Worm (Caenorhabditis elegans) whole organism, L3 larva: ENCODE measurements around the gene pro-1.

Source experiments
- R02D3.7 ChIP-seq: fragments of 150-350 bp; optimal IDR thresholded peaks from 2 replicates; lab custom pipeline; 2014; ENCODE audit warnings: missing biosample characterization, missing genetic modification characterization
- ZK546.5 ChIP-seq: sonication (generic microtip); optimal IDR thresholded peaks from 2 replicates; lab custom pipeline; 2017; ENCODE audit warnings: missing biosample characterization, missing genetic modification characterization
- ama-1 ChIP-seq: fragments of 150-350 bp; optimal IDR thresholded peaks from 2 replicates; lab custom pipeline; 2018
- ceh-16 ChIP-seq: sonication (generic microtip); optimal IDR thresholded peaks from 2 replicates; lab custom pipeline; 2017; ENCODE audit warnings: missing biosample characterization, missing genetic modification characterization
- ceh-82 ChIP-seq: fragments of 150-350 bp; optimal IDR thresholded peaks from 2 replicates; lab custom pipeline; 2014; ENCODE audit warnings: missing biosample characterization, missing genetic modification characterization
- ceh-9 ChIP-seq: sonication (generic microtip); optimal IDR thresholded peaks from 2 replicates; lab custom pipeline; 2018; ENCODE audit warnings: missing biosample characterization, missing genetic modification characterization
- daf-12 ChIP-seq: fragments of 150-350 bp; optimal IDR thresholded peaks from 2 replicates; lab custom pipeline; 2014; ENCODE audit warnings: missing biosample characterization, missing genetic modification reagents, missing genetic modification characterization
- egl-27 ChIP-seq: sonication (generic microtip); optimal IDR thresholded peaks from 4 replicates; lab custom pipeline; 2017; ENCODE audit warnings: missing biosample characterization, missing genetic modification reagents, missing genetic modification characterization
- egl-5 ChIP-seq: fragments of 150-350 bp; optimal IDR thresholded peaks from 2 replicates; lab custom pipeline; 2017; ENCODE audit warnings: missing biosample characterization, missing genetic modification reagents, missing genetic modification characterization, inconsistent platforms
- elt-1 ChIP-seq: fragments of 150-350 bp; optimal IDR thresholded peaks from 2 replicates; lab custom pipeline; 2014; ENCODE audit warnings: missing biosample characterization, missing genetic modification characterization
- elt-2 ChIP-seq: sonication (generic microtip); optimal IDR thresholded peaks from 2 replicates; lab custom pipeline; 2016; ENCODE audit warnings: missing genetic modification reagents, mild to moderate bottlenecking, missing genetic modification characterization, missing compliant biosample characterization
- elt-3 ChIP-seq, 3 experiments: fragments of 150-350 bp in 1 of 3; sonication (generic microtip) in 2 of 3; optimal IDR thresholded peaks; 2 replicates in 2 of 3; 4 replicates in 1 of 3; lab custom pipeline; 2014 to 2017; ENCODE audit warnings: missing biosample characterization in 3 of 3, missing genetic modification characterization in 3 of 3
- eor-1 ChIP-seq, 2 experiments: fragments of 150-350 bp; optimal IDR thresholded peaks; 2 replicates each; lab custom pipeline; 2014 to 2018; ENCODE audit warnings: missing biosample characterization in 2 of 2, missing genetic modification characterization in 2 of 2
- fkh-10 ChIP-seq: sonication (generic microtip); optimal IDR thresholded peaks from 2 replicates; lab custom pipeline; 2017; ENCODE audit warnings: missing biosample characterization, missing genetic modification reagents, missing genetic modification characterization
- fkh-2 ChIP-seq: fragments of 150-350 bp; optimal IDR thresholded peaks from 2 replicates; lab custom pipeline; 2014; ENCODE audit warnings: missing biosample characterization, missing genetic modification reagents, missing genetic modification characterization
- fos-1 ChIP-seq: fragments of 150-350 bp; optimal IDR thresholded peaks from 2 replicates; lab custom pipeline; 2014; ENCODE audit warnings: missing biosample characterization, missing genetic modification characterization
- jun-1 ChIP-seq: fragments of 150-350 bp; optimal IDR thresholded peaks from 2 replicates; lab custom pipeline; 2014; ENCODE audit warnings: missing biosample characterization, missing genetic modification reagents, missing genetic modification characterization
- lin-15B ChIP-seq: fragments of 150-350 bp; optimal IDR thresholded peaks from 2 replicates; lab custom pipeline; 2014; ENCODE audit warnings: missing biosample characterization, missing genetic modification characterization
- mdl-1 ChIP-seq: fragments of 150-350 bp; optimal IDR thresholded peaks from 2 replicates; lab custom pipeline; 2014; ENCODE audit warnings: missing biosample characterization, missing genetic modification characterization
- nfya-1 ChIP-seq: sonication (generic microtip); optimal IDR thresholded peaks from 2 replicates; lab custom pipeline; 2017; ENCODE audit warnings: missing genetic modification characterization, mild to moderate bottlenecking, missing compliant biosample characterization, antibody characterized with exemption, moderate library complexity; ENCODE audit not compliant: insufficient read depth
- nhr-11 ChIP-seq: fragments of 150-350 bp; optimal IDR thresholded peaks from 2 replicates; lab custom pipeline; 2014; ENCODE audit warnings: missing biosample characterization, missing genetic modification characterization
- nhr-12 ChIP-seq: fragments of 150-350 bp; optimal IDR thresholded peaks from 2 replicates; lab custom pipeline; 2014; ENCODE audit warnings: missing biosample characterization, missing genetic modification characterization
- nhr-23 ChIP-seq: fragments of 150-350 bp; optimal IDR thresholded peaks from 2 replicates; lab custom pipeline; 2014; ENCODE audit warnings: missing biosample characterization, missing genetic modification reagents, missing genetic modification characterization
- nhr-237 ChIP-seq: fragments of 150-350 bp; optimal IDR thresholded peaks from 2 replicates; lab custom pipeline; 2014; ENCODE audit warnings: missing biosample characterization, missing genetic modification characterization
- nhr-25 ChIP-seq: sonication (generic microtip); optimal IDR thresholded peaks from 2 replicates; lab custom pipeline; 2017; ENCODE audit warnings: missing biosample characterization, missing genetic modification characterization
- nhr-28 ChIP-seq: fragments of 150-350 bp; optimal IDR thresholded peaks from 2 replicates; lab custom pipeline; 2014; ENCODE audit warnings: missing biosample characterization, missing genetic modification characterization
- nhr-43 ChIP-seq: sonication (generic microtip); optimal IDR thresholded peaks from 2 replicates; lab custom pipeline; 2016; ENCODE audit warnings: mild to moderate bottlenecking, missing genetic modification characterization, missing compliant biosample characterization; ENCODE audit not compliant: poor library complexity, severe bottlenecking
- nhr-76 ChIP-seq: fragments of 150-350 bp; sonication (generic microtip); optimal IDR thresholded peaks from 5 replicates; lab custom pipeline; 2014; ENCODE audit warnings: missing biosample characterization, missing genetic modification characterization
- nhr-77 ChIP-seq: fragments of 150-350 bp; optimal IDR thresholded peaks from 2 replicates; lab custom pipeline; 2014; ENCODE audit warnings: missing biosample characterization, missing genetic modification characterization
- pha-4 ChIP-seq: fragments of 150-350 bp; optimal IDR thresholded peaks from 2 replicates; lab custom pipeline; 2014; ENCODE audit warnings: missing biosample characterization, missing genetic modification reagents, missing genetic modification characterization
- pqm-1 ChIP-seq: fragments of 150-350 bp; optimal IDR thresholded peaks from 2 replicates; lab custom pipeline; 2017; ENCODE audit warnings: missing biosample characterization, missing genetic modification characterization, inconsistent platforms
- skn-1 ChIP-seq: fragments of 150-350 bp; optimal IDR thresholded peaks from 2 replicates; lab custom pipeline; 2014; ENCODE audit warnings: missing biosample characterization, missing genetic modification characterization
- snpc-4 ChIP-seq: fragments of 150-350 bp; optimal IDR thresholded peaks from 2 replicates; lab custom pipeline; 2014; ENCODE audit warnings: missing biosample characterization, missing genetic modification characterization
- tbx-2 ChIP-seq: sonication (generic microtip); optimal IDR thresholded peaks from 2 replicates; lab custom pipeline; 2016; ENCODE audit warnings: mild to moderate bottlenecking, missing genetic modification characterization, missing compliant biosample characterization
- ztf-11 ChIP-seq: fragments of 150-350 bp; optimal IDR thresholded peaks from 2 replicates; lab custom pipeline; 2014; ENCODE audit warnings: missing biosample characterization, missing genetic modification characterization
- ztf-4 ChIP-seq: fragments of 150-350 bp; optimal IDR thresholded peaks from 2 replicates; lab custom pipeline; 2014; ENCODE audit warnings: missing biosample characterization, missing genetic modification characterization

Gene pro-1

ce11 chrII:10525134-10525533, 16.7 kb downstream of the pro-1 start:
- TF ChIP-seq elt-2 (no peak), fkh-10 (GFP tag; lab: Kevin White, UChicago) (no peak), jun-1 (tag; lab: Kevin White, UChicago) (no peak), ceh-82 (no peak), ama-1 (lab: Kevin White, UChicago) (no peak), egl-27 (tag; lab: Kevin White, UChicago) (no peak), elt-3 (tag; optimal IDR thresholded peaks at IDR 0.05; lab: Kevin White, UChicago) (no peak), ceh-9 (tag; lab: Kevin White, UChicago) (no peak), nhr-237 (tag; lab: Kevin White, UChicago) (no peak), nhr-43 (tag; lab: Kevin White, UChicago) (no peak), snpc-4 (tag; lab: Kevin White, UChicago) (no peak), nhr-11 (tag; lab: Kevin White, UChicago) (no peak), nhr-77 (tag; lab: Kevin White, UChicago) (no peak), nhr-25 (tag; lab: Kevin White, UChicago) (peak; percentile 28), nhr-23 (tag; lab: Kevin White, UChicago) (peak; percentile 4), R02D3.7 (tag; lab: Kevin White, UChicago) (no peak)

ce11 chrII:10524374-10524773, 17.4 kb downstream of the pro-1 start, which contains the start of gene F59B10.6:
Gene F59B10.6, minus strand, starts transcription at chrII:10524474.
- no peak for TF ChIP-seq nhr-76 (tag; lab: Kevin White, UChicago)
- TF ChIP-seq nhr-25 (tag; lab: Kevin White, UChicago), result no peak
- no peak for TF ChIP-seq nfya-1
- no peak for TF ChIP-seq ztf-4 (tag; lab: Kevin White, UChicago)
- no peak for TF ChIP-seq ceh-16 (tag; lab: Kevin White, UChicago)
- TF ChIP-seq ztf-11 (tag; lab: Kevin White, UChicago), result no peak
- no peak for TF ChIP-seq egl-5 (tag; lab: Kevin White, UChicago)
- no peak for TF ChIP-seq elt-2
- no peak for TF ChIP-seq nhr-12
- no peak for TF ChIP-seq tbx-2
- no peak for TF ChIP-seq snpc-4 (tag; lab: Kevin White, UChicago)
- TF ChIP-seq ZK546.5 (tag; lab: Kevin White, UChicago), result no peak
- TF ChIP-seq lin-15B (tag; lab: Kevin White, UChicago), result no peak
- TF ChIP-seq elt-3 (tag; optimal IDR thresholded peaks at IDR 0.05; lab: Kevin White, UChicago), result no peak
- no peak for TF ChIP-seq fos-1 (tag; lab: Kevin White, UChicago)
- no peak for TF ChIP-seq daf-12
- TF ChIP-seq nhr-237 (tag; lab: Kevin White, UChicago), result no peak
- TF ChIP-seq nhr-28, result no peak
- TF ChIP-seq ceh-9 (tag; lab: Kevin White, UChicago), result no peak

- TF ChIP-seq nhr-77 (tag; lab: Kevin White, UChicago) (no peak), fkh-2 (tag; lab: Kevin White, UChicago) (no peak), eor-1 (tag; optimal IDR thresholded peaks at IDR 0.05; lab: Kevin White, UChicago) (no peak), snpc-4 (tag; lab: Kevin White, UChicago) (no peak), egl-5 (tag; lab: Kevin White, UChicago) (no peak), tbx-2 (no peak), pqm-1 (tag; lab: Kevin White, UChicago) (no peak), nhr-23 (tag; lab: Kevin White, UChicago) (no peak), skn-1 (tag; lab: Kevin White, UChicago) (no peak)
Measured at ce11 chrII:10523583-10523982, 18.2 kb downstream of the pro-1 start, which contains the start of gene F59B10.5. Gene F59B10.5, minus strand, starts transcription at chrII:10523683.

ce11 chrII:10523031-10523430, 18.8 kb downstream of the pro-1 start:
- TF ChIP-seq ceh-82 (no peak), nhr-23 (tag; lab: Kevin White, UChicago) (peak; percentile 55)

- TF ChIP-seq ceh-16 (tag; lab: Kevin White, UChicago) (no peak), R02D3.7 (tag; lab: Kevin White, UChicago) (no peak), skn-1 (tag; lab: Kevin White, UChicago) (no peak), ztf-11 (tag; lab: Kevin White, UChicago) (no peak), nhr-23 (tag; lab: Kevin White, UChicago) (no peak), ceh-82 (no peak), pha-4 (tag; lab: Kevin White, UChicago) (no peak), fkh-2 (tag; lab: Kevin White, UChicago) (no peak), nhr-11 (tag; lab: Kevin White, UChicago) (no peak), nhr-43 (tag; lab: Kevin White, UChicago) (no peak), daf-12 (no peak), nhr-28 (no peak), tbx-2 (no peak), elt-1 (tag; lab: Kevin White, UChicago) (no peak), nfya-1 (no peak), nhr-237 (tag; lab: Kevin White, UChicago) (no peak), eor-1 (tag; optimal IDR thresholded peaks at IDR 0.05; lab: Kevin White, UChicago) (no peak), nhr-25 (tag; lab: Kevin White, UChicago) (no peak), mdl-1 (tag; lab: Kevin White, UChicago) (no peak)
Measured at ce11 chrII:10519863-10520262, 21.9 kb downstream of the pro-1 start.
